Worm (Caenorhabditis elegans): ENCODE data around the gene pat-4.
"Not testable (repeated sequence)": the region's sequence is repeated elsewhere in the genome, so short reads cannot be mapped to it uniquely, and the experiment has no call there.

Gene pat-4

ce11 chrIII:94759-95330 lies at the start of gene pat-4:
TSS of gene pat-4 (minus strand) at chrIII:94809.
- no peak for TF ChIP-seq med-1 (GFP tag; optimal IDR thresholded peaks at IDR 0.05; ENCODE audit: insufficient read depth)
- no peak for TF ChIP-seq tab-1 (GFP tag; IDR thresholded peaks at IDR 0.05)
- no peak for TF ChIP-seq klf-2 (GFP tag; conservative IDR thresholded peaks at IDR 0.05)
- no peak for TF ChIP-seq flt-1 (GFP tag; IDR thresholded peaks at IDR 0.05)
- TF ChIP-seq ztf-29 (GFP tag; IDR thresholded peaks at IDR 0.05) = no peak
- TF ChIP-seq ref-1 (GFP tag; conservative IDR thresholded peaks at IDR 0.05) = no peak
- TF ChIP-seq cog-1 (tag; optimal IDR thresholded peaks at IDR 0.05) = no peak
- no peak for TF ChIP-seq ztf-23 (GFP tag; IDR thresholded peaks at IDR 0.05)
- no peak for TF ChIP-seq T22C8.4 (GFP tag; IDR thresholded peaks at IDR 0.05)

- TF ChIP-seq T22C8.4 (GFP tag; IDR thresholded peaks at IDR 0.05) (no peak), tab-1 (GFP tag; IDR thresholded peaks at IDR 0.05) (no peak), cog-1 (tag; optimal IDR thresholded peaks at IDR 0.05) (no peak), ztf-23 (GFP tag; IDR thresholded peaks at IDR 0.05) (no peak), ztf-29 (GFP tag; IDR thresholded peaks at IDR 0.05) (no peak), ref-1 (GFP tag; conservative IDR thresholded peaks at IDR 0.05) (no peak), klf-2 (GFP tag; conservative IDR thresholded peaks at IDR 0.05) (no peak), flt-1 (GFP tag; IDR thresholded peaks at IDR 0.05) (no peak), med-1 (GFP tag; optimal IDR thresholded peaks at IDR 0.05; ENCODE audit: insufficient read depth) (no peak)
Measured at ce11 chrIII:143121-143520, 48.5 kb upstream of the pat-4 start, which contains the start of gene fbxb-82. TSS of gene fbxb-82 (minus strand) at chrIII:143221.

- TF ChIP-seq ztf-29 (GFP tag; IDR thresholded peaks at IDR 0.05) = no peak
- no peak for TF ChIP-seq T22C8.4 (GFP tag; IDR thresholded peaks at IDR 0.05)
- no peak for TF ChIP-seq klf-2 (GFP tag; conservative IDR thresholded peaks at IDR 0.05)
- no peak for TF ChIP-seq tab-1 (GFP tag; IDR thresholded peaks at IDR 0.05)
- no peak for TF ChIP-seq ztf-23 (GFP tag; IDR thresholded peaks at IDR 0.05)
- TF ChIP-seq cog-1 (tag; optimal IDR thresholded peaks at IDR 0.05) = no peak
- no peak for TF ChIP-seq med-1 (GFP tag; optimal IDR thresholded peaks at IDR 0.05; ENCODE audit: insufficient read depth)
- TF ChIP-seq ref-1 (GFP tag; conservative IDR thresholded peaks at IDR 0.05) = no peak
- TF ChIP-seq flt-1 (GFP tag; IDR thresholded peaks at IDR 0.05) = no peak
Measured at ce11 chrIII:140904-141303, 46.3 kb upstream of the pat-4 start, which contains the start of gene fbxb-81. TSS of gene fbxb-81 (minus strand) at chrIII:141217.

- TF ChIP-seq klf-2 (GFP tag; conservative IDR thresholded peaks at IDR 0.05) = no peak
- no peak for TF ChIP-seq flt-1 (GFP tag; IDR thresholded peaks at IDR 0.05)
- no peak for TF ChIP-seq T22C8.4 (GFP tag; IDR thresholded peaks at IDR 0.05)
- no peak for TF ChIP-seq ref-1 (GFP tag; conservative IDR thresholded peaks at IDR 0.05)
- no peak for TF ChIP-seq tab-1 (GFP tag; IDR thresholded peaks at IDR 0.05)
- TF ChIP-seq ztf-23 (GFP tag; IDR thresholded peaks at IDR 0.05) = no peak
- TF ChIP-seq med-1 (GFP tag; optimal IDR thresholded peaks at IDR 0.05; ENCODE audit: insufficient read depth) = no peak
- TF ChIP-seq ztf-29 (GFP tag; IDR thresholded peaks at IDR 0.05) = no peak
- TF ChIP-seq cog-1 (tag; optimal IDR thresholded peaks at IDR 0.05) = no peak
Measured at ce11 chrIII:134194-134593, 39.6 kb upstream of the pat-4 start, which contains the start of gene pals-25. TSS of gene pals-25 (plus strand) at chrIII:134494.

- TF ChIP-seq ztf-29 (GFP tag; IDR thresholded peaks at IDR 0.05) (no peak), ztf-23 (GFP tag; IDR thresholded peaks at IDR 0.05) (no peak), flt-1 (GFP tag; IDR thresholded peaks at IDR 0.05) (no peak), klf-2 (GFP tag; conservative IDR thresholded peaks at IDR 0.05) (no peak), med-1 (GFP tag; optimal IDR thresholded peaks at IDR 0.05; ENCODE audit: insufficient read depth) (no peak), cog-1 (tag; optimal IDR thresholded peaks at IDR 0.05) (no peak), ref-1 (GFP tag; conservative IDR thresholded peaks at IDR 0.05) (no peak), tab-1 (GFP tag; IDR thresholded peaks at IDR 0.05) (no peak), T22C8.4 (GFP tag; IDR thresholded peaks at IDR 0.05) (no peak)
Measured at ce11 chrIII:132118-132517, 37.5 kb upstream of the pat-4 start, which contains the start of gene pals-22. TSS of gene pals-22 (plus strand) at chrIII:132418.

ce11 chrIII:131627-132026 lies 37.0 kb upstream of the pat-4 start:
- TF ChIP-seq ref-1 (GFP tag; conservative IDR thresholded peaks at IDR 0.05) (no peak), cog-1 (tag; optimal IDR thresholded peaks at IDR 0.05) (peak; percentile 5)

ce11 chrIII:130650-131049 lies 36.0 kb upstream of the pat-4 start, which contains the start of the genes nhr-280 and C29F9.2:
TSS of gene nhr-280 (minus strand) at chrIII:130750.
TSS of gene C29F9.2 (plus strand) at chrIII:130947.
- TF ChIP-seq ztf-23 (GFP tag; IDR thresholded peaks at IDR 0.05) (no peak), flt-1 (GFP tag; IDR thresholded peaks at IDR 0.05) (no peak), ref-1 (GFP tag; conservative IDR thresholded peaks at IDR 0.05) (no peak), tab-1 (GFP tag; IDR thresholded peaks at IDR 0.05) (no peak), cog-1 (tag; optimal IDR thresholded peaks at IDR 0.05) (no peak), T22C8.4 (GFP tag; IDR thresholded peaks at IDR 0.05) (no peak), med-1 (GFP tag; optimal IDR thresholded peaks at IDR 0.05; ENCODE audit: insufficient read depth) (no peak), ztf-29 (GFP tag; IDR thresholded peaks at IDR 0.05) (no peak), klf-2 (GFP tag; conservative IDR thresholded peaks at IDR 0.05) (no peak)

ce11 chrIII:124478-124877 lies 29.9 kb upstream of the pat-4 start, which contains the start of gene pals-23:
TSS of gene pals-23 (plus strand) at chrIII:124778.
- TF ChIP-seq ztf-29 (GFP tag; IDR thresholded peaks at IDR 0.05) (no peak), flt-1 (GFP tag; IDR thresholded peaks at IDR 0.05) (no peak), med-1 (GFP tag; optimal IDR thresholded peaks at IDR 0.05; ENCODE audit: insufficient read depth) (no peak), cog-1 (tag; optimal IDR thresholded peaks at IDR 0.05) (no peak), ref-1 (GFP tag; conservative IDR thresholded peaks at IDR 0.05) (no peak), T22C8.4 (GFP tag; IDR thresholded peaks at IDR 0.05) (no peak), klf-2 (GFP tag; conservative IDR thresholded peaks at IDR 0.05) (no peak), ztf-23 (GFP tag; IDR thresholded peaks at IDR 0.05) (no peak), tab-1 (GFP tag; IDR thresholded peaks at IDR 0.05) (no peak)

- not testable (repeated sequence) for TF ChIP-seq ztf-29 (GFP tag; IDR thresholded peaks at IDR 0.05); ref-1 (GFP tag; conservative IDR thresholded peaks at IDR 0.05); ztf-23 (GFP tag; IDR thresholded peaks at IDR 0.05)
Measured at ce11 chrIII:121983-122449, 27.4 kb upstream of the pat-4 start, which contains the start of gene C29F9.12. TSS of gene C29F9.12 (minus strand) at chrIII:122033.

Measured in whole organism, midembryonic.